Worm (Caenorhabditis elegans): ENCODE results near the gene Y57G11C.33.

DNA sequence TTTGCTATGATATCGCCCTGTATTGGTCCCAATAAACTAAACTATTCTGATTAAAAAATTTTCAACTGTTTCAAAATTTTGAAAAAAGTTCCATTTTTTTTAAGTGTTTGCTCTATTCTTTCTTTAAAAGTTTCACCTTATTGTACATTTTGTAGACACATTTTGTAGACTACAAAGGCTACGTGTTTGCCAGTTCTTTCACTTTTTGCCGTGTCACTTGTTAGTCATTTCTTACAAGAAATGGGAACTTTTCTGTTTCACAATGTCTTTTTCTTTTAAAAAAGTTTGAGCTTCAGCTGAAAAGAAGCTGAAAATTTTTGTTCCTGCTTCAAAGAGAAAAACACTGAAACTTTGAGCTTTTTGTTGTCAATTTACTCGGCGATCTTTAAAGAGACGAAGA, 39.8 kb upstream of the Y57G11C.33 start:
- TF ChIP-seq tbx-11 (GFP tag; IDR thresholded peaks at IDR 0.05) (no peak), sea-1 (GFP tag; conservative IDR thresholded peaks at IDR 0.05) (no peak), aly-1 (tag; optimal IDR thresholded peaks at IDR 0.05) (no peak)

Data from whole organism, early embryonic.